Fruit fly (Drosophila melanogaster) whole organism, embryonic: ENCODE data around the gene Ppi1.

Source experiments
- B-H1 ChIP-seq: fragments of 200-800 bp; sonication (Bioruptor generic); IDR thresholded peaks from 3 replicates; pipeline ENCODE4 v1.3.6; 2022; ENCODE audit warnings: missing biosample characterization, missing genetic modification characterization
- CG10543 ChIP-seq: fragments of 200-800 bp; sonication (Bioruptor generic); optimal IDR thresholded peaks from 3 replicates; lab custom pipeline; 2017; ENCODE audit warnings: missing biosample characterization, mild to moderate bottlenecking, missing genetic modification characterization, moderate library complexity
- CG12071 ChIP-seq: fragments of 200-800 bp; sonication (Bioruptor generic); optimal IDR thresholded peaks from 3 replicates; lab custom pipeline; 2018; ENCODE audit warnings: missing biosample characterization, mild to moderate bottlenecking, missing genetic modification characterization
- CG14050 ChIP-seq: fragments of 200-800 bp; sonication (Bioruptor generic); IDR thresholded peaks from 3 replicates; pipeline ENCODE4 v1.3.6; 2022; ENCODE audit warnings: missing biosample characterization, missing genetic modification characterization
- CG15269 ChIP-seq: fragments of 200-800 bp; sonication (Bioruptor generic); optimal IDR thresholded peaks from 2 replicates; lab custom pipeline; 2018; ENCODE audit warnings: missing biosample characterization, mild to moderate bottlenecking, missing genetic modification characterization, moderate library complexity
- CG16813 ChIP-seq: fragments of 200-800 bp; sonication (Bioruptor generic); IDR thresholded peaks from 3 replicates; pipeline ENCODE4 v1.3.6; 2022; ENCODE audit warnings: missing biosample characterization, missing genetic modification characterization; ENCODE audit not compliant: partially characterized antibody
- CG18764 ChIP-seq: fragments of 200-800 bp; sonication (Bioruptor generic); optimal IDR thresholded peaks from 3 replicates; lab custom pipeline; 2016; ENCODE audit warnings: missing biosample characterization, missing genetic modification characterization
- CG2199 ChIP-seq: fragments of 200-800 bp; sonication (Bioruptor generic); IDR thresholded peaks from 3 replicates; pipeline ENCODE4 v1.3.6; 2022; ENCODE audit warnings: missing biosample characterization, missing genetic modification characterization
- CG6254 ChIP-seq: fragments of 200-800 bp; sonication (Bioruptor generic); optimal IDR thresholded peaks from 3 replicates; lab custom pipeline; 2017; ENCODE audit warnings: mild to moderate bottlenecking, missing biosample characterization, missing genetic modification reagents, missing genetic modification characterization
- CG6813 ChIP-seq: fragments of 200-800 bp; sonication (Bioruptor generic); optimal IDR thresholded peaks from 2 replicates; lab custom pipeline; 2017; ENCODE audit warnings: missing biosample characterization, missing genetic modification characterization, mild to moderate bottlenecking, moderate library complexity, missing genetic modification reagents
- CG7271 ChIP-seq: fragments of 200-800 bp; sonication (Bioruptor generic); optimal IDR thresholded peaks from 2 replicates; lab custom pipeline; 2018; ENCODE audit warnings: missing biosample characterization, mild to moderate bottlenecking, missing genetic modification characterization, moderate library complexity
- CG7372 ChIP-seq: fragments of 200-800 bp; sonication (Bioruptor generic); IDR thresholded peaks from 2 replicates; pipeline ENCODE4 v1.3.6; 2022; ENCODE audit warnings: missing biosample characterization, missing genetic modification characterization
- Chrac-16 ChIP-seq: fragments of 200-800 bp; sonication (Bioruptor generic); optimal IDR thresholded peaks from 3 replicates; lab custom pipeline; 2016; ENCODE audit warnings: missing biosample characterization, missing genetic modification characterization
- CrebB ChIP-seq: fragments of 200-800 bp; sonication (Bioruptor generic); optimal IDR thresholded peaks from 3 replicates; lab custom pipeline; 2018; ENCODE audit warnings: missing biosample characterization, mild to moderate bottlenecking, missing genetic modification characterization
- D19A ChIP-seq: fragments of 200-800 bp; optimal IDR thresholded peaks from 3 replicates; lab custom pipeline; 2019; ENCODE audit warnings: missing biosample characterization, mild to moderate bottlenecking, missing genetic modification characterization, moderate library complexity
- Dbx ChIP-seq: fragments of 200-800 bp; sonication (Bioruptor generic); IDR thresholded peaks from 3 replicates; pipeline ENCODE4 v1.3.6; 2022; ENCODE audit warnings: missing biosample characterization, missing genetic modification characterization
- Hr39 ChIP-seq: fragments of >200 bp; optimal IDR thresholded peaks from 2 replicates; lab custom pipeline; 2017
- Mad ChIP-seq: fragments of 200-800 bp; sonication (Bioruptor generic); optimal IDR thresholded peaks from 2 replicates; lab custom pipeline; 2016; ENCODE audit warnings: missing biosample characterization, missing genetic modification characterization
- Myb ChIP-seq: fragments of 200-800 bp; sonication (Bioruptor generic); optimal IDR thresholded peaks from 2 replicates; lab custom pipeline; 2016; ENCODE audit warnings: missing biosample characterization, missing genetic modification characterization
- Oaz ChIP-seq: fragments of 200-800 bp; sonication (Bioruptor generic); IDR thresholded peaks from 2 replicates; pipeline ENCODE4 v1.3.6; 2022; ENCODE audit warnings: missing biosample characterization, missing genetic modification characterization
- Poxn ChIP-seq: fragments of 200-800 bp; sonication (Bioruptor generic); IDR thresholded peaks from 2 replicates; pipeline ENCODE4 v1.3.6; 2022; ENCODE audit warnings: missing biosample characterization, missing genetic modification characterization
- Side ChIP-seq: fragments of 200-800 bp; sonication (Bioruptor generic); optimal IDR thresholded peaks from 2 replicates; lab custom pipeline; 2016; ENCODE audit warnings: missing biosample characterization, missing genetic modification characterization
- Sox100B ChIP-seq: fragments of 200-800 bp; sonication (Bioruptor generic); optimal IDR thresholded peaks from 3 replicates; lab custom pipeline; 2018; ENCODE audit warnings: missing biosample characterization, mild to moderate bottlenecking, missing genetic modification characterization
- Tbp ChIP-seq: fragments of >200 bp; optimal IDR thresholded peaks from 2 replicates; lab custom pipeline; 2018; ENCODE audit warnings: missing biosample characterization, missing genetic modification characterization
- YL-1 ChIP-seq: fragments of 200-800 bp; sonication (Bioruptor generic); optimal IDR thresholded peaks from 3 replicates; lab custom pipeline; 2017; ENCODE audit warnings: missing biosample characterization, mild to moderate bottlenecking, missing genetic modification characterization
- ato ChIP-seq: fragments of 200-800 bp; sonication (Bioruptor generic); IDR thresholded peaks from 2 replicates; pipeline ENCODE4 v1.3.6; 2022; ENCODE audit warnings: missing biosample characterization, missing genetic modification characterization; ENCODE audit not compliant: partially characterized antibody
- bcd ChIP-seq: fragments of 200-800 bp; sonication (Bioruptor generic); optimal IDR thresholded peaks from 2 replicates; lab custom pipeline; 2017; ENCODE audit warnings: missing biosample characterization, mild to moderate bottlenecking, missing genetic modification characterization
- cato ChIP-seq: fragments of 200-800 bp; sonication (Bioruptor generic); optimal IDR thresholded peaks from 2 replicates; lab custom pipeline; 2016; ENCODE audit warnings: missing biosample characterization, missing genetic modification characterization, borderline replicate concordance
- crc ChIP-seq: fragments of 200-800 bp; sonication (Bioruptor generic); optimal IDR thresholded peaks from 2 replicates; lab custom pipeline; 2016; ENCODE audit warnings: missing biosample characterization, missing genetic modification characterization
- ems ChIP-seq: fragments of 200-800 bp; sonication (Bioruptor generic); optimal IDR thresholded peaks from 3 replicates; lab custom pipeline; 2016; ENCODE audit warnings: missing biosample characterization, missing genetic modification characterization
- fd3F ChIP-seq: fragments of 200-800 bp; sonication (Bioruptor generic); optimal IDR thresholded peaks from 2 replicates; lab custom pipeline; 2018; ENCODE audit warnings: missing biosample characterization, mild to moderate bottlenecking, missing genetic modification characterization, moderate library complexity
- hbn ChIP-seq: fragments of 200-800 bp; sonication (Bioruptor generic); IDR thresholded peaks from 2 replicates; pipeline ENCODE4 v1.3.6; 2022; ENCODE audit warnings: missing biosample characterization, missing genetic modification characterization; ENCODE audit not compliant: partially characterized antibody
- inv ChIP-seq: fragments of 200-800 bp; sonication (Bioruptor generic); IDR thresholded peaks from 2 replicates; pipeline ENCODE4 v1.3.6; 2022; ENCODE audit warnings: missing biosample characterization, missing genetic modification characterization; ENCODE audit not compliant: partially characterized antibody
- kni ChIP-seq: fragments of 200-800 bp; sonication (Bioruptor generic); optimal IDR thresholded peaks from 3 replicates; lab custom pipeline; 2017; ENCODE audit warnings: mild to moderate bottlenecking, missing biosample characterization, missing genetic modification reagents, missing genetic modification characterization
- lmd ChIP-seq: fragments of 200-800 bp; sonication (Bioruptor generic); IDR thresholded peaks from 2 replicates; pipeline ENCODE4 v1.3.6; 2022; ENCODE audit warnings: missing biosample characterization, missing genetic modification characterization
- lov ChIP-seq, 2 experiments: fragments of 200-800 bp in 1 of 2; fragments of >200 bp in 1 of 2; sonication (Bioruptor generic) in 1 of 2; IDR thresholded peaks in 1 of 2; optimal IDR thresholded peaks in 1 of 2; 2 replicates in 1 of 2; 3 replicates in 1 of 2; pipeline versions ENCODE4 v1.3.6 to Lab custom; 2017 to 2022; ENCODE audit warnings: missing biosample characterization in 1 of 2, missing genetic modification characterization in 1 of 2
- maf-S ChIP-seq: fragments of 200-800 bp; sonication (Bioruptor generic); optimal IDR thresholded peaks from 2 replicates; lab custom pipeline; 2016; ENCODE audit warnings: missing biosample characterization, missing genetic modification characterization
- nerfin-2 ChIP-seq: fragments of 200-800 bp; sonication (Bioruptor generic); IDR thresholded peaks from 2 replicates; pipeline ENCODE4 v1.3.6; 2022; ENCODE audit warnings: missing biosample characterization, missing genetic modification characterization; ENCODE audit not compliant: partially characterized antibody
- nom ChIP-seq: fragments of 200-800 bp; sonication (Bioruptor generic); optimal IDR thresholded peaks from 2 replicates; lab custom pipeline; 2017; ENCODE audit warnings: missing biosample characterization, missing genetic modification characterization, mild to moderate bottlenecking, moderate library complexity, missing genetic modification reagents
- otp ChIP-seq: fragments of 200-800 bp; sonication (Bioruptor generic); IDR thresholded peaks from 3 replicates; pipeline ENCODE4, ENCODE4 v1.3.6; 2022; ENCODE audit warnings: missing biosample characterization, missing genetic modification characterization
- pzg ChIP-seq: fragments of 200-800 bp; sonication (Bioruptor generic); optimal IDR thresholded peaks from 3 replicates; lab custom pipeline; 2018; ENCODE audit warnings: missing biosample characterization, mild to moderate bottlenecking, missing genetic modification characterization, moderate library complexity
- sqz ChIP-seq: fragments of 200-800 bp; sonication (Bioruptor generic); optimal IDR thresholded peaks from 3 replicates; lab custom pipeline; 2018; ENCODE audit warnings: missing biosample characterization, mild to moderate bottlenecking, missing genetic modification characterization
- sug ChIP-seq: fragments of 200-800 bp; optimal IDR thresholded peaks from 2 replicates; lab custom pipeline; 2019; ENCODE audit warnings: missing biosample characterization, mild to moderate bottlenecking, missing genetic modification characterization, moderate library complexity
- tap ChIP-seq: fragments of 200-800 bp; optimal IDR thresholded peaks from 3 replicates; lab custom pipeline; 2019; ENCODE audit warnings: missing biosample characterization, mild to moderate bottlenecking, missing genetic modification characterization, moderate library complexity
- unc-4 ChIP-seq: fragments of 200-800 bp; sonication (Bioruptor generic); IDR thresholded peaks from 2 replicates; pipeline ENCODE4 v1.3.6; 2022; ENCODE audit warnings: missing biosample characterization, missing genetic modification characterization; ENCODE audit not compliant: partially characterized antibody
- vfl ChIP-seq: fragments of 200-800 bp; sonication (Bioruptor generic); optimal IDR thresholded peaks from 2 replicates; lab custom pipeline; 2016; ENCODE audit warnings: missing biosample characterization, missing genetic modification characterization
- wdn ChIP-seq: fragments of 200-800 bp; sonication (Bioruptor generic); IDR thresholded peaks from 2 replicates; pipeline ENCODE4 v1.3.6; 2022; ENCODE audit warnings: missing biosample characterization, missing genetic modification characterization
- zen2 ChIP-seq: fragments of 200-800 bp; sonication (Bioruptor generic); IDR thresholded peaks from 3 replicates; pipeline ENCODE4 v1.3.6; 2022; ENCODE audit warnings: missing biosample characterization, missing genetic modification characterization; ENCODE audit not compliant: partially characterized antibody
- zf30C ChIP-seq: fragments of 200-800 bp; sonication (Bioruptor generic); optimal IDR thresholded peaks from 3 replicates; lab custom pipeline; 2018; ENCODE audit warnings: missing biosample characterization, mild to moderate bottlenecking, missing genetic modification characterization
- zfh2 ChIP-seq: fragments of 200-800 bp; sonication (Bioruptor generic); optimal IDR thresholded peaks from 2 replicates; lab custom pipeline; 2016; ENCODE audit warnings: missing biosample characterization, missing genetic modification characterization

Ppi1 gene

DNA sequence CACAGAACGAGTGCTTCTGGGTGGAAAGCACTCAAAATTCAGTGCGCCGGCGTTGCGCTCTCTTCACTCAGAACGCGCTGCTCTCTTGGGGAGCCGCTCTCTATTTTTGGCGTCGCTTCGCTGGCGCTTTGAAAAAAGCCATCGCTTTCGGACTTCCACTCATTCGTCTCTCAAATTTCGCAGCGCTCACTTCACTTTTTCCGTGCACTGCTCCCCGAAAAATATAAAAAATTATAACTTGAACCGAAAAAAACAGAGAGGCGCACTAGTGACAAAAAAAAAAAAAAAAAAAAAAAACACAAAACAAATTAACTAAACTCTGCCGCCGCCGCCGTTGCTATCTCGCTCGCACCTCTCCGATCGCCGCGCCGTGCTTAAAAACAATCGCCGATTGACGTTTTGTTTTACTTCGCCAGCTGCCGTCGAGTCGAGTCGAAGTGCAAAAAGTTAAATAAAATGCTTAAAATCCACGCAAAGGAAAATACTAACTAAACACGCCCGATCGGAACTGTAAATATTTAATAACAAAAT, 29.5 kb downstream of the Ppi1 start (continued):
- TF ChIP-seq CG2199 (GFP tag; lab: Robert Waterston, UW) (no peak), lov (optimal IDR thresholded peaks at IDR 0.05; lab: Kevin White, UChicago) (no peak), lov (GFP tag; IDR thresholded peaks at IDR 0.05; lab: Robert Waterston, UW) (no peak), pzg (GFP tag; lab: Kevin White, UChicago) (no peak), Tbp (no peak), nom (peak; percentile 58), zen2 (GFP tag; lab: Robert Waterston, UW) (peak; percentile 71), CG6813 (no peak), Mad (GFP tag; lab: Kevin White, UChicago) (no peak), sqz (GFP tag; lab: Kevin White, UChicago) (peak; percentile 63), kni (GFP tag; lab: Kevin White, UChicago) (no peak), zfh2 (GFP tag; lab: Kevin White, UChicago) (no peak), nerfin-2 (GFP tag; lab: Robert Waterston, UW) (no peak; the same call in 1 of the 2 replicates), Myb (GFP tag; lab: Kevin White, UChicago) (no peak), otp (no peak), CG14050 (GFP tag; lab: Robert Waterston, UW) (no peak), zf30C (GFP tag; lab: Kevin White, UChicago) (no peak), CG18764 (GFP tag; lab: Kevin White, UChicago) (no peak), wdn (GFP tag; lab: Robert Waterston, UW) (no peak), Sox100B (GFP tag; lab: Kevin White, UChicago) (no peak), YL-1 (GFP tag; lab: Kevin White, UChicago) (no peak), ato (GFP tag; lab: Robert Waterston, UW) (peak; percentile 36; the same call in 1 of the 2 replicates), CG7271 (no peak), Dbx (GFP tag; lab: Robert Waterston, UW) (0 out of 3 replicates have a peak, but pooled peaks have one; percentile 6), CG16813 (GFP tag; lab: Robert Waterston, UW) (no peak), Side (GFP tag; lab: Kevin White, UChicago) (peak; percentile 22), lmd (GFP tag; lab: Robert Waterston, UW) (no peak), hbn (GFP tag; lab: Robert Waterston, UW) (peak; percentile 60), unc-4 (GFP tag; lab: Robert Waterston, UW) (peak; percentile 63), B-H1 (GFP tag; lab: Robert Waterston, UW) (no peak), cato (GFP tag; lab: Kevin White, UChicago) (no peak), crc (GFP tag; lab: Kevin White, UChicago) (no peak), Poxn (GFP tag; lab: Robert Waterston, UW) (no peak), CG15269 (tag; lab: Kevin White, UChicago) (no peak), D19A (no peak), Chrac-16 (GFP tag; lab: Kevin White, UChicago) (no peak), Hr39 (no peak), CG6254 (GFP tag; lab: Kevin White, UChicago) (no peak), inv (peak; percentile 27; the same call in 1 of the 2 replicates), CG12071 (GFP tag; lab: Kevin White, UChicago) (no peak), vfl (GFP tag; lab: Kevin White, UChicago) (no peak), CG10543 (GFP tag; lab: Kevin White, UChicago) (peak; percentile 30), sug (tag; lab: Kevin White, UChicago) (no peak), Oaz (GFP tag; lab: Robert Waterston, UW) (no peak), ems (GFP tag; lab: Kevin White, UChicago) (no peak), CG7372 (GFP tag; lab: Robert Waterston, UW) (no peak), fd3F (GFP tag; lab: Kevin White, UChicago) (no peak), bcd (GFP tag; lab: Kevin White, UChicago) (no peak), maf-S (GFP tag; lab: Kevin White, UChicago) (no peak), tap (no peak), CrebB (tag; lab: Kevin White, UChicago) (no peak)
